Fruit fly (Drosophila melanogaster) whole organism, embryonic: ENCODE measurements around the gene NimC1.

Experiments used
- Aef1 ChIP-seq: fragments of 200-800 bp; sonication (Bioruptor generic); IDR thresholded peaks from 3 replicates; pipeline ENCODE4 v1.3.6; 2022; ENCODE audit warnings: missing biosample characterization, missing genetic modification characterization
- Asciz ChIP-seq: fragments of 200-800 bp; sonication (Bioruptor generic); optimal IDR thresholded peaks from 2 replicates; lab custom pipeline; 2017; ENCODE audit warnings: missing biosample characterization, mild to moderate bottlenecking, missing genetic modification characterization, missing genetic modification reagents
- B-H1 ChIP-seq: fragments of 200-800 bp; sonication (Bioruptor generic); IDR thresholded peaks from 3 replicates; pipeline ENCODE4 v1.3.6; 2022; ENCODE audit warnings: missing biosample characterization, missing genetic modification characterization
- Bdp1 ChIP-seq: fragments of 200-800 bp; sonication (Bioruptor generic); optimal IDR thresholded peaks from 3 replicates; lab custom pipeline; 2016; ENCODE audit warnings: missing biosample characterization, missing genetic modification characterization
- Bteb2 ChIP-seq: fragments of 200-800 bp; sonication (Bioruptor generic); optimal IDR thresholded peaks from 2 replicates; lab custom pipeline; 2016; ENCODE audit warnings: missing biosample characterization, missing genetic modification characterization
- CG10267 ChIP-seq: fragments of 200-800 bp; sonication (Bioruptor generic); optimal IDR thresholded peaks from 2 replicates; lab custom pipeline; 2018; ENCODE audit warnings: missing biosample characterization, mild to moderate bottlenecking, missing genetic modification characterization, moderate library complexity
- CG10654 ChIP-seq: fragments of 200-800 bp; sonication (Bioruptor generic); optimal IDR thresholded peaks from 2 replicates; lab custom pipeline; 2016; ENCODE audit warnings: missing biosample characterization, missing genetic modification characterization
- CG12071 ChIP-seq: fragments of 200-800 bp; sonication (Bioruptor generic); optimal IDR thresholded peaks from 3 replicates; lab custom pipeline; 2018; ENCODE audit warnings: missing biosample characterization, mild to moderate bottlenecking, missing genetic modification characterization
- CG12769 ChIP-seq: fragments of 200-800 bp; sonication (Bioruptor generic); optimal IDR thresholded peaks from 2 replicates; lab custom pipeline; 2019; ENCODE audit warnings: missing biosample characterization, mild to moderate bottlenecking, missing genetic modification characterization, moderate library complexity
- CG14441 ChIP-seq: fragments of 200-800 bp; sonication (Bioruptor generic); IDR thresholded peaks from 2 replicates; pipeline ENCODE4 v1.3.6; 2022; ENCODE audit warnings: missing biosample characterization, missing genetic modification characterization
- CG14710 ChIP-seq: fragments of 200-800 bp; sonication (Bioruptor generic); optimal IDR thresholded peaks from 3 replicates; lab custom pipeline; 2019; ENCODE audit warnings: missing biosample characterization, mild to moderate bottlenecking, missing genetic modification characterization, moderate library complexity
- CG15073 ChIP-seq: fragments of 200-800 bp; sonication (Bioruptor generic); optimal IDR thresholded peaks from 2 replicates; lab custom pipeline; 2016; ENCODE audit warnings: missing biosample characterization, missing genetic modification characterization
- CG1602 ChIP-seq: fragments of 200-800 bp; sonication (Bioruptor generic); optimal IDR thresholded peaks from 3 replicates; lab custom pipeline; 2016; ENCODE audit warnings: missing biosample characterization, missing genetic modification characterization
- CG1792 ChIP-seq: fragments of 200-800 bp; sonication (Bioruptor generic); optimal IDR thresholded peaks from 2 replicates; lab custom pipeline; 2016; ENCODE audit warnings: missing biosample characterization, missing genetic modification characterization
- CG2889 ChIP-seq: fragments of 200-800 bp; sonication (Bioruptor generic); IDR thresholded peaks from 3 replicates; pipeline ENCODE4 v1.3.6; 2022; ENCODE audit warnings: missing biosample characterization, missing genetic modification characterization
- CG4328 ChIP-seq: fragments of 200-800 bp; sonication (Bioruptor generic); optimal IDR thresholded peaks from 3 replicates; lab custom pipeline; 2017; ENCODE audit warnings: missing biosample characterization, missing genetic modification reagents, missing genetic modification characterization
- CG4404 ChIP-seq: fragments of 200-800 bp; sonication (Bioruptor generic); IDR thresholded peaks from 2 replicates; pipeline ENCODE4 v1.3.6; 2022; ENCODE audit warnings: missing biosample characterization, missing genetic modification characterization
- CG6272 ChIP-seq: fragments of 200-800 bp; sonication (Bioruptor generic); IDR thresholded peaks from 2 replicates; pipeline ENCODE4 v1.3.6; 2022; ENCODE audit warnings: missing biosample characterization, missing genetic modification characterization
- CG6765 ChIP-seq: fragments of 200-800 bp; sonication (Bioruptor generic); optimal IDR thresholded peaks from 3 replicates; lab custom pipeline; 2017; ENCODE audit warnings: missing biosample characterization, mild to moderate bottlenecking, missing genetic modification characterization
- CG6791 ChIP-seq: fragments of 200-800 bp; sonication (Bioruptor generic); IDR thresholded peaks from 3 replicates; pipeline ENCODE4 v1.3.6; 2022; ENCODE audit warnings: missing biosample characterization, missing genetic modification characterization; ENCODE audit not compliant: partially characterized antibody
- CG7372 ChIP-seq: fragments of 200-800 bp; sonication (Bioruptor generic); IDR thresholded peaks from 2 replicates; pipeline ENCODE4 v1.3.6; 2022; ENCODE audit warnings: missing biosample characterization, missing genetic modification characterization
- CG8388 ChIP-seq: fragments of 200-800 bp; sonication (Bioruptor generic); optimal IDR thresholded peaks from 2 replicates; lab custom pipeline; 2019; ENCODE audit warnings: missing biosample characterization, mild to moderate bottlenecking, missing genetic modification characterization, moderate library complexity
- CG8765 ChIP-seq: fragments of 200-800 bp; sonication (Bioruptor generic); IDR thresholded peaks from 2 replicates; pipeline ENCODE4 v1.3.6; 2022; ENCODE audit warnings: missing biosample characterization, missing genetic modification characterization
- CG9797 ChIP-seq: fragments of 200-800 bp; sonication (Bioruptor generic); optimal IDR thresholded peaks from 3 replicates; lab custom pipeline; 2018; ENCODE audit warnings: missing biosample characterization, mild to moderate bottlenecking, missing genetic modification characterization
- CTCF ChIP-seq: fragments of 200-800 bp; sonication (Bioruptor generic); optimal IDR thresholded peaks from 2 replicates; lab custom pipeline; 2017; ENCODE audit warnings: missing biosample characterization, mild to moderate bottlenecking, missing genetic modification characterization, moderate library complexity
- Camta ChIP-seq: fragments of 200-800 bp; sonication (Bioruptor generic); optimal IDR thresholded peaks from 2 replicates; lab custom pipeline; 2016; ENCODE audit warnings: missing biosample characterization, missing genetic modification characterization
- Ets65A ChIP-seq: fragments of 200-800 bp; sonication (Bioruptor generic); peaks from one replicate; lab custom pipeline; 2016; ENCODE audit warnings: missing biosample characterization, missing genetic modification characterization
- Fer1 ChIP-seq: fragments of 200-800 bp; sonication (Bioruptor generic); optimal IDR thresholded peaks from 2 replicates; lab custom pipeline; 2017; ENCODE audit warnings: missing biosample characterization, mild to moderate bottlenecking, missing genetic modification characterization
- GATAe ChIP-seq: fragments of 200-800 bp; sonication (Bioruptor generic); conservative IDR thresholded peaks from 2 replicates; pipeline ENCODE4 v1.3.6; 2022; ENCODE audit warnings: missing biosample characterization, missing genetic modification characterization
- HLH3B ChIP-seq: fragments of 200-800 bp; sonication (Bioruptor generic); IDR thresholded peaks from 2 replicates; pipeline ENCODE4 v1.3.6; 2022; ENCODE audit warnings: missing biosample characterization, missing genetic modification characterization
- Kr ChIP-seq: fragments of 200-800 bp; sonication (Bioruptor generic); optimal IDR thresholded peaks from 2 replicates; lab custom pipeline; 2017; ENCODE audit warnings: missing biosample characterization, mild to moderate bottlenecking, missing genetic modification characterization
- Mad ChIP-seq: fragments of 200-800 bp; sonication (Bioruptor generic); optimal IDR thresholded peaks from 2 replicates; lab custom pipeline; 2016; ENCODE audit warnings: missing biosample characterization, missing genetic modification characterization
- Nf-YB ChIP-seq: fragments of 200-800 bp; sonication (Bioruptor generic); optimal IDR thresholded peaks from 3 replicates; lab custom pipeline; 2019; ENCODE audit warnings: missing biosample characterization, mild to moderate bottlenecking, missing genetic modification characterization, moderate library complexity
- Rfx ChIP-seq: fragments of 200-800 bp; sonication (Bioruptor generic); IDR thresholded peaks from 2 replicates; pipeline ENCODE4 v1.3.6; 2022; ENCODE audit warnings: missing biosample characterization, missing genetic modification characterization
- Sry-δ ChIP-seq: fragments of 200-800 bp; sonication (Bioruptor generic); optimal IDR thresholded peaks from 2 replicates; lab custom pipeline; 2016; ENCODE audit warnings: missing biosample characterization, missing genetic modification characterization
- Stat92E ChIP-seq, 3 experiments: fragments of >200 bp in 2 of 3; fragments of 200-800 bp in 1 of 3; sonication (Bioruptor generic) in 1 of 3; optimal IDR thresholded peaks; 2 replicates each; lab custom pipeline; 2017 to 2019; ENCODE audit warnings: missing biosample characterization in 3 of 3, missing genetic modification characterization in 3 of 3, mild to moderate bottlenecking in 1 of 3, moderate library complexity in 1 of 3
- abd-A ChIP-seq: fragments of 200-800 bp; sonication (Bioruptor generic); optimal IDR thresholded peaks from 3 replicates; lab custom pipeline; 2019; ENCODE audit warnings: missing biosample characterization, mild to moderate bottlenecking, missing genetic modification characterization, moderate library complexity
- ase ChIP-seq: fragments of 200-800 bp; sonication (Bioruptor generic); IDR thresholded peaks from 3 replicates; pipeline ENCODE4 v1.3.6; 2022; ENCODE audit warnings: missing biosample characterization, missing genetic modification characterization
- chinmo ChIP-seq: fragments of 200-800 bp; sonication (Bioruptor generic); IDR thresholded peaks from 4 replicates; pipeline ENCODE4 v1.3.6; 2022; ENCODE audit warnings: missing biosample characterization, missing genetic modification characterization; ENCODE audit not compliant: partially characterized antibody
- fd64A ChIP-seq: fragments of 200-800 bp; sonication (Bioruptor generic); optimal IDR thresholded peaks from 3 replicates; lab custom pipeline; 2018; ENCODE audit warnings: missing biosample characterization, mild to moderate bottlenecking, missing genetic modification characterization
- gro ChIP-seq: fragments of 200-800 bp; sonication (Bioruptor generic); optimal IDR thresholded peaks from 2 replicates; lab custom pipeline; 2016; ENCODE audit warnings: missing biosample characterization, missing genetic modification characterization
- gt ChIP-seq: fragments of 200-800 bp; sonication (Bioruptor generic); IDR thresholded peaks from 2 replicates; pipeline ENCODE4 v1.3.6; 2022; ENCODE audit warnings: missing biosample characterization, missing genetic modification characterization
- ken ChIP-seq: fragments of 200-800 bp; sonication (Bioruptor generic); IDR thresholded peaks from 3 replicates; pipeline ENCODE4 v1.3.6; 2022; ENCODE audit warnings: missing biosample characterization, missing genetic modification characterization
- pros ChIP-seq: fragments of 200-800 bp; sonication (Bioruptor generic); optimal IDR thresholded peaks from 3 replicates; lab custom pipeline; 2019; ENCODE audit warnings: missing biosample characterization, mild to moderate bottlenecking, missing genetic modification characterization, moderate library complexity
- run ChIP-seq: fragments of 200-800 bp; sonication (Bioruptor generic); optimal IDR thresholded peaks from 3 replicates; lab custom pipeline; 2018; ENCODE audit warnings: missing biosample characterization, mild to moderate bottlenecking, missing genetic modification characterization
- schlank ChIP-seq: fragments of 200-800 bp; sonication (Bioruptor generic); optimal IDR thresholded peaks from 2 replicates; lab custom pipeline; 2018; ENCODE audit warnings: missing biosample characterization, mild to moderate bottlenecking, missing genetic modification characterization
- seq ChIP-seq: fragments of 200-800 bp; sonication (Bioruptor generic); IDR thresholded peaks from 2 replicates; pipeline ENCODE4 v1.3.6; 2022; ENCODE audit warnings: missing biosample characterization, missing genetic modification characterization
- sr ChIP-seq: fragments of 200-800 bp; sonication (Bioruptor generic); IDR thresholded peaks from 3 replicates; pipeline ENCODE4 v1.3.6; 2022; ENCODE audit warnings: missing biosample characterization, missing genetic modification characterization
- tio ChIP-seq: fragments of 200-800 bp; sonication (Bioruptor generic); optimal IDR thresholded peaks from 2 replicates; lab custom pipeline; 2017; ENCODE audit warnings: missing biosample characterization, missing genetic modification characterization, inconsistent platforms
- tx ChIP-seq: fragments of 200-800 bp; sonication (Bioruptor generic); optimal IDR thresholded peaks from 2 replicates; lab custom pipeline; 2016; ENCODE audit warnings: missing biosample characterization, missing genetic modification characterization
- unpg ChIP-seq: fragments of 200-800 bp; sonication (Bioruptor generic); optimal IDR thresholded peaks from 3 replicates; lab custom pipeline; 2018; ENCODE audit warnings: missing biosample characterization, mild to moderate bottlenecking, missing genetic modification characterization, moderate library complexity
- zen2 ChIP-seq: fragments of 200-800 bp; sonication (Bioruptor generic); IDR thresholded peaks from 3 replicates; pipeline ENCODE4 v1.3.6; 2022; ENCODE audit warnings: missing biosample characterization, missing genetic modification characterization; ENCODE audit not compliant: partially characterized antibody

NimC1 gene

DNA sequence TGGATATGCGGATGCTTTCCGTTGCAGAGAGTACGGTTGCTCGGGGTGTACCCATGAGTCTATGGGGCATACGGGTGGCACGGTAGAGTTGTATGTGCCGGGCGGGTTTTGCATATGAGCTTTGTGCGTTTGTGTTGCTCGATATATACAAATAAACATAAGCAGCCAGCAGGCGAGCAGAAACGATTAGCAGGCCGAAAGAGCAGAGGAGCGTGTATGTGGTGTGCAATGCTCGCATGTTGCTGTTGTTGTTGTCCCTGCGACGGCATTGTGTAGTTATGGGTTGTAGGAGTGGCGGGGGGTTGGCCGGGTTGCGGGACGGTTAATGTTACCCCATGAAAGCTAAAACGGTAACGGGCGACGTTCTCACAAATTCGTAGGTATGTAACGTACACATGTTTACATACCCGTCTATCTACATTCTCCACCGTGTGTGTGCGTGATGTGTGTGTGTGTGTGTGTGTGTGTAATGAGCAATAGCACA lies 45.1 kb upstream of the NimC1 start (continued):
- TF ChIP-seq CG8765 (GFP tag; lab: Robert Waterston, UW) (no peak), Bteb2 (GFP tag; lab: Kevin White, UChicago) (no peak), fd64A (GFP tag; lab: Kevin White, UChicago) (peak; percentile 33), pros (peak; percentile 70), CG4328 (GFP tag; lab: Kevin White, UChicago) (no peak), CG1602 (GFP tag; lab: Kevin White, UChicago) (no peak), CG7372 (GFP tag; lab: Robert Waterston, UW) (no peak), tx (GFP tag; lab: Kevin White, UChicago) (no peak), Camta (GFP tag; lab: Kevin White, UChicago) (no peak), Asciz (no peak), CG14710 (tag; lab: Kevin White, UChicago) (no peak), CG9797 (GFP tag; lab: Kevin White, UChicago) (no peak), B-H1 (no peak), Ets65A (GFP tag; lab: Kevin White, UChicago) (peak; percentile 83), GATAe (GFP tag; lab: Robert Waterston, UW) (no peak), CG1792 (GFP tag; lab: Kevin White, UChicago) (no peak), Stat92E (GFP tag; optimal IDR thresholded peaks at IDR 0.05; lab: Kevin White, UChicago) (no peak), CG2889 (no peak), CG8388 (no peak), tio (GFP tag; lab: Kevin White, UChicago) (no peak), CG6765 (GFP tag; lab: Kevin White, UChicago) (no peak), Kr (GFP tag; lab: Kevin White, UChicago) (no peak), ase (GFP tag; lab: Robert Waterston, UW) (no peak), Sry-δ (GFP tag; lab: Kevin White, UChicago) (no peak), gro (GFP tag; lab: Kevin White, UChicago) (peak; percentile 60), CG6791 (GFP tag; lab: Robert Waterston, UW) (peak; percentile 91), abd-A (peak; percentile 99), CG10654 (no peak), CG14441 (GFP tag; lab: Robert Waterston, UW) (0 out of 2 replicates have a peak, but pooled peaks have one; percentile 0), run (no peak), zen2 (0 out of 3 replicates have a peak, but pooled peaks have one; percentile 46), Nf-YB (no peak), CG12769 (tag; lab: Kevin White, UChicago) (peak; percentile 96), CG12071 (GFP tag; lab: Kevin White, UChicago) (no peak), unpg (GFP tag; lab: Kevin White, UChicago) (no peak), ken (GFP tag; lab: Robert Waterston, UW) (peak; percentile 58; the same call in 1 of the 3 replicates), Mad (GFP tag; lab: Kevin White, UChicago) (no peak), sr (no peak; the same call in 2 of the 3 replicates), chinmo (peak; percentile 100), seq (GFP tag; lab: Robert Waterston, UW) (no peak), CG15073 (GFP tag; lab: Kevin White, UChicago) (no peak), Aef1 (GFP tag; lab: Robert Waterston, UW) (0 out of 3 replicates have a peak, but pooled peaks have one; percentile 8), CTCF (GFP tag; lab: Kevin White, UChicago) (no peak), Bdp1 (no peak), gt (GFP tag; lab: Robert Waterston, UW) (no peak), HLH3B (GFP tag; lab: Robert Waterston, UW) (no peak), schlank (tag; lab: Kevin White, UChicago) (no peak), Fer1 (GFP tag; lab: Kevin White, UChicago) (no peak), CG6272 (GFP tag; lab: Robert Waterston, UW) (no peak), CG10267 (tag; lab: Kevin White, UChicago) (no peak), Rfx (GFP tag; lab: Robert Waterston, UW) (no peak), CG4404 (GFP tag; lab: Robert Waterston, UW) (no peak)
